Fruit fly (Drosophila melanogaster) whole organism, prepupa: ENCODE measurements around the gene CG9922.

Experiments
- Blimp-1 ChIP-seq: fragments of 200-800 bp; sonication (Bioruptor generic); optimal IDR thresholded peaks from 3 replicates; lab custom pipeline; 2017; ENCODE audit warnings: missing biosample characterization, missing genetic modification characterization, mild to moderate bottlenecking, moderate library complexity, missing genetic modification reagents
- CG10669 ChIP-seq: fragments of 200-800 bp; sonication (Bioruptor generic); optimal IDR thresholded peaks from 3 replicates; lab custom pipeline; 2018; ENCODE audit warnings: missing biosample characterization, mild to moderate bottlenecking, missing genetic modification characterization, moderate library complexity
- CG11294 ChIP-seq: fragments of 200-800 bp; sonication (Bioruptor generic); IDR thresholded peaks from 2 replicates; pipeline ENCODE4 v1.3.6; 2022; ENCODE audit warnings: missing biosample characterization, missing genetic modification characterization
- CG11902 ChIP-seq: fragments of 200-800 bp; sonication (Bioruptor generic); optimal IDR thresholded peaks from 3 replicates; lab custom pipeline; 2016; ENCODE audit warnings: missing biosample characterization, missing genetic modification characterization
- CG15336 ChIP-seq: fragments of 200-800 bp; sonication (Bioruptor generic); IDR thresholded peaks from 2 replicates; pipeline ENCODE4 v1.3.6; 2022; ENCODE audit warnings: missing biosample characterization, missing genetic modification characterization
- CG16779 ChIP-seq: fragments of 200-800 bp; sonication (Bioruptor generic); optimal IDR thresholded peaks from 3 replicates; lab custom pipeline; 2017; ENCODE audit warnings: missing biosample characterization, mild to moderate bottlenecking, missing genetic modification characterization
- CG31627 ChIP-seq: fragments of 200-800 bp; sonication (Bioruptor generic); optimal IDR thresholded peaks from 3 replicates; lab custom pipeline; 2016; ENCODE audit warnings: missing biosample characterization, missing genetic modification characterization
- CG32006 ChIP-seq: fragments of 200-800 bp; sonication (Bioruptor generic); optimal IDR thresholded peaks from 3 replicates; lab custom pipeline; 2017; ENCODE audit warnings: missing biosample characterization, mild to moderate bottlenecking, missing genetic modification characterization
- CG34406 ChIP-seq: fragments of 200-800 bp; sonication (Bioruptor generic); optimal IDR thresholded peaks from 3 replicates; lab custom pipeline; 2016; ENCODE audit warnings: missing biosample characterization, missing genetic modification characterization
- CG6163 ChIP-seq: fragments of 200-800 bp; sonication (Bioruptor generic); IDR thresholded peaks from 3 replicates; pipeline ENCODE4 v1.3.6; 2022; ENCODE audit warnings: missing biosample characterization, missing genetic modification characterization
- CG6276 ChIP-seq: fragments of 200-800 bp; sonication (Bioruptor generic); optimal IDR thresholded peaks from 2 replicates; lab custom pipeline; 2017; ENCODE audit warnings: missing biosample characterization, mild to moderate bottlenecking, missing genetic modification characterization
- CG6792 ChIP-seq: fragments of 200-800 bp; sonication (Bioruptor generic); optimal IDR thresholded peaks from 3 replicates; lab custom pipeline; 2016; ENCODE audit warnings: missing biosample characterization, missing genetic modification characterization
- CG8319 ChIP-seq: fragments of 200-800 bp; sonication (Bioruptor generic); optimal IDR thresholded peaks from 3 replicates; lab custom pipeline; 2016; ENCODE audit warnings: missing biosample characterization, missing genetic modification characterization
- CG9139 ChIP-seq: fragments of 200-800 bp; sonication (Bioruptor generic); optimal IDR thresholded peaks from 3 replicates; lab custom pipeline; 2017; ENCODE audit warnings: missing biosample characterization, mild to moderate bottlenecking, missing genetic modification characterization
- Eip75B ChIP-seq: fragments of 200-800 bp; sonication (Bioruptor generic); optimal IDR thresholded peaks from 3 replicates; lab custom pipeline; 2016; ENCODE audit warnings: missing biosample characterization, missing genetic modification characterization
- Eip78C ChIP-seq: fragments of 200-800 bp; sonication (Bioruptor generic); peaks from one replicate; lab custom pipeline; 2016; ENCODE audit warnings: missing biosample characterization, missing genetic modification characterization
- Ets21C ChIP-seq: fragments of 200-800 bp; sonication (Bioruptor generic); optimal IDR thresholded peaks from 3 replicates; lab custom pipeline; 2016; ENCODE audit warnings: missing biosample characterization, missing genetic modification characterization
- Ets96B ChIP-seq: fragments of 200-800 bp; optimal IDR thresholded peaks from 2 replicates; lab custom pipeline; 2019; ENCODE audit warnings: missing biosample characterization, mild to moderate bottlenecking, missing genetic modification characterization, moderate library complexity
- Gug ChIP-seq: fragments of 200-800 bp; sonication (Bioruptor generic); IDR thresholded peaks from 2 replicates; pipeline ENCODE4 v1.3.6; 2022; ENCODE audit warnings: missing biosample characterization, missing genetic modification characterization
- Hr38 ChIP-seq: sonication (Bioruptor generic); optimal IDR thresholded peaks from 2 replicates; lab custom pipeline; 2016; ENCODE audit warnings: missing biosample characterization, missing genetic modification characterization
- Hr39 ChIP-seq: fragments of 200-800 bp; sonication (Bioruptor generic); optimal IDR thresholded peaks from 2 replicates; lab custom pipeline; 2016; ENCODE audit warnings: missing biosample characterization, missing genetic modification characterization
- OdsH ChIP-seq: fragments of 200-800 bp; sonication (Bioruptor generic); optimal IDR thresholded peaks from 3 replicates; lab custom pipeline; 2016; ENCODE audit warnings: missing biosample characterization, missing genetic modification characterization
- achi ChIP-seq: fragments of 200-800 bp; sonication (Bioruptor generic); optimal IDR thresholded peaks from 3 replicates; lab custom pipeline; 2016; ENCODE audit warnings: missing biosample characterization, missing genetic modification characterization
- eg ChIP-seq: fragments of 200-800 bp; sonication (Bioruptor generic); IDR thresholded peaks from 3 replicates; pipeline ENCODE4 v1.3.6; 2022; ENCODE audit warnings: missing biosample characterization, missing genetic modification characterization
- esn ChIP-seq: fragments of 200-800 bp; sonication (Bioruptor generic); optimal IDR thresholded peaks from 2 replicates; lab custom pipeline; 2016; ENCODE audit warnings: missing biosample characterization, mild to moderate bottlenecking, missing genetic modification characterization, moderate library complexity
- fd59A ChIP-seq: fragments of 200-800 bp; sonication (Bioruptor generic); optimal IDR thresholded peaks from 2 replicates; lab custom pipeline; 2017; ENCODE audit warnings: missing biosample characterization, mild to moderate bottlenecking, missing genetic modification characterization, missing genetic modification reagents
- fkh ChIP-seq: fragments of 200-800 bp; sonication (Bioruptor generic); optimal IDR thresholded peaks from 3 replicates; lab custom pipeline; 2017; ENCODE audit warnings: missing biosample characterization, mild to moderate bottlenecking, missing genetic modification characterization, moderate library complexity
- net ChIP-seq: fragments of 200-800 bp; sonication (Bioruptor generic); optimal IDR thresholded peaks from 3 replicates; lab custom pipeline; 2016; ENCODE audit warnings: missing biosample characterization, missing genetic modification characterization
- salr ChIP-seq, 2 experiments: fragments of 200-800 bp; sonication (Bioruptor generic); optimal IDR thresholded peaks; 3 replicates each; lab custom pipeline; 2016 to 2018; ENCODE audit warnings: missing biosample characterization in 2 of 2, missing genetic modification characterization in 2 of 2, mild to moderate bottlenecking in 1 of 2
- spab ChIP-seq: fragments of 200-800 bp; sonication (Bioruptor generic); optimal IDR thresholded peaks from 2 replicates; lab custom pipeline; 2017; ENCODE audit warnings: missing biosample characterization, mild to moderate bottlenecking, missing genetic modification characterization, missing genetic modification reagents
- ss ChIP-seq, 2 experiments: fragments of 200-800 bp; sonication (Bioruptor generic); optimal IDR thresholded peaks; 2 replicates in 1 of 2; 3 replicates in 1 of 2; lab custom pipeline; 2017 to 2018; ENCODE audit warnings: mild to moderate bottlenecking in 2 of 2, missing biosample characterization in 2 of 2, missing genetic modification characterization in 2 of 2, moderate library complexity in 1 of 2
- svp ChIP-seq: fragments of 200-800 bp; sonication (Bioruptor generic); peaks from one replicate; lab custom pipeline; 2016; ENCODE audit warnings: missing biosample characterization, missing genetic modification characterization
- topi ChIP-seq: fragments of 200-800 bp; sonication (Bioruptor generic); optimal IDR thresholded peaks from 3 replicates; lab custom pipeline; 2016; ENCODE audit warnings: missing biosample characterization, missing genetic modification characterization
- vri ChIP-seq: fragments of 200-800 bp; sonication (Bioruptor generic); optimal IDR thresholded peaks from 3 replicates; lab custom pipeline; 2016; ENCODE audit warnings: missing biosample characterization, mild to moderate bottlenecking, missing genetic modification characterization

Gene CG9922

dm6 chr3R:14056320-14057053 is 20.3 kb upstream of the CG9922 start, which contains the start of gene foxo (continued):
- peak; percentile 63 for TF ChIP-seq achi (GFP tag; lab: Kevin White, UChicago)
- peak; percentile 6 to 54 for TF ChIP-seq ss (GFP tag; optimal IDR thresholded peaks at IDR 0.05; lab: Kevin White, UChicago)
- peak; percentile 32 for TF ChIP-seq CG9139
- TF ChIP-seq Blimp-1 (GFP tag; lab: Kevin White, UChicago): no peak
- TF ChIP-seq CG6276: peak; percentile 83
- TF ChIP-seq CG31627 (GFP tag; lab: Kevin White, UChicago): peak; percentile 51
- TF ChIP-seq svp: peak; percentile 84
- peak; percentile 87 for TF ChIP-seq Eip78C
- peak; percentile 54 for TF ChIP-seq spab
- peak; percentile 26; the same call in 1 of the 2 replicates for TF ChIP-seq Gug
- peak; percentile 22 for TF ChIP-seq Ets21C (GFP tag; lab: Kevin White, UChicago)
- TF ChIP-seq CG11902 (GFP tag; lab: Kevin White, UChicago): peak; percentile 27
- peak; percentile 72 for TF ChIP-seq net (GFP tag; lab: Kevin White, UChicago)
- peak; percentile 59 for TF ChIP-seq CG10669 (GFP tag; lab: Kevin White, UChicago)
- TF ChIP-seq topi (GFP tag; lab: Kevin White, UChicago): peak; percentile 60
- TF ChIP-seq Hr38 (GFP tag; lab: Kevin White, UChicago): no peak
- TF ChIP-seq fd59A: peak; percentile 7
- TF ChIP-seq OdsH: peak; percentile 66
- TF ChIP-seq CG34406 (GFP tag; lab: Kevin White, UChicago): peak; percentile 70
- peak; percentile 43 for TF ChIP-seq Hr39 (GFP tag; lab: Kevin White, UChicago)
- TF ChIP-seq salr (GFP tag; optimal IDR thresholded peaks at IDR 0.05; lab: Kevin White, UChicago): peak; percentile 27 to 82
- TF ChIP-seq esn (GFP tag; lab: Kevin White, UChicago): peak; percentile 61
- TF ChIP-seq CG16779: peak; percentile 31
- TF ChIP-seq eg: peak; percentile 66
- TF ChIP-seq CG6792 (GFP tag; lab: Kevin White, UChicago): peak; percentile 65
- peak; percentile 47 for TF ChIP-seq Eip75B (GFP tag; lab: Kevin White, UChicago)
- TF ChIP-seq CG32006 (GFP tag; lab: Kevin White, UChicago): peak; percentile 86
- no peak for TF ChIP-seq CG11294 (GFP tag; lab: Robert Waterston, UW)

- TF ChIP-seq CG6163 (0 out of 3 replicates have a peak, but pooled peaks have one; percentile 43), svp (peak; percentile 95), CG8319 (GFP tag; lab: Kevin White, UChicago) (no peak), eg (0 out of 3 replicates have a peak, but pooled peaks have one; percentile 17), vri (GFP tag; lab: Kevin White, UChicago) (peak; percentile 40), Ets96B (tag; lab: Kevin White, UChicago) (no peak), CG15336 (GFP tag; lab: Robert Waterston, UW) (peak; percentile 30; the same call in 1 of the 2 replicates)
- TF ChIP-seq, all 60 proteins: peak for 5
Measured at dm6 chr3R:14055944-14056319, 19.7 kb upstream of the CG9922 start.

- TF ChIP-seq CG15336 (GFP tag; lab: Robert Waterston, UW): no peak
- TF ChIP-seq fkh (GFP tag; lab: Kevin White, UChicago): peak; percentile 73
- no peak for TF ChIP-seq CG6276
- TF ChIP-seq, all 60 proteins: peak for 1
Measured at dm6 chr3R:14054103-14054502, 17.9 kb upstream of the CG9922 start.
